Worm (Caenorhabditis elegans): ENCODE data around the gene F47B8.14.

- no peak for TF ChIP-seq him-1 (tag; optimal IDR thresholded peaks at IDR 0.05)
- no peak for TF ChIP-seq W03F9.2 (tag; optimal IDR thresholded peaks at IDR 0.05)
These were observed 11.1 kb downstream of the F47B8.14 start, which contains the start of gene F47B8.8 for ce11 chrV:14331477-14331876.

Data from whole organism, L4/young adult.